Fruit fly (Drosophila melanogaster) whole organism: ENCODE data around the gene CG31827.

Source experiments
- CG8478 ChIP-seq: fragments of >200 bp; optimal IDR thresholded peaks from 2 replicates; lab custom pipeline; 2018; ENCODE audit warnings: inconsistent platforms
- EcR ChIP-seq, 2 experiments: fragments of >200 bp; optimal IDR thresholded peaks; 2 replicates each; lab custom pipeline; 2017; ENCODE audit warnings: missing biosample characterization in 2 of 2, missing genetic modification characterization in 2 of 2, missing genetic modification reagents in 2 of 2
- pan ChIP-seq: fragments of >200 bp; optimal IDR thresholded peaks from 2 replicates; lab custom pipeline; 2017
- psq ChIP-seq: fragments of >200 bp; optimal IDR thresholded peaks from 2 replicates; lab custom pipeline; 2017
- usp ChIP-seq: fragments of >200 bp; optimal IDR thresholded peaks from 2 replicates; lab custom pipeline; 2017; ENCODE audit warnings: missing biosample characterization, missing genetic modification characterization, mixed read lengths

DNA sequence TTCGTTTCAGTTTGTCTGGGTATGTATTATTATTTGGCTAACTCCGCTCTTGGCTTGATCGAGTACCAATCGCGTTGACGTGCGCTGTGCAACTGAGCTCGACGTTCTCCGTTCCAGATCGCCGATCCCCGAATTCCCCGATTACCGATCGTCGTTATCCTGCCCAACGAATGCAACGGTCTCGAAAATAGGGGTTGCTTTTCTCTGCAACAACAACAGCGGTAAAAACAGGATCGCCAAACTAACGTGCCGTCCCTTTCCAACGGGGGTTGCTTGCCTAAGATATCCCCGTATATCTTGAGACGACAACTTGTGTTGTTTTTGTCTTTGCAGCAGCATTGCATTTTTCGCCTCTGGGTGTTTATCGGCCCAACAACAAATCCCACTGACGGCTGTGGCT, 26.7 kb downstream of the CG31827 start:
- TF ChIP-seq usp, result no peak
- TF ChIP-seq EcR (GFP tag; optimal IDR thresholded peaks at IDR 0.05; lab: Kevin White, UChicago), result no peak
- TF ChIP-seq CG8478 (lab: Kevin White, UChicago), result no peak
- TF ChIP-seq psq, result no peak
- TF ChIP-seq pan (lab: Kevin White, UChicago), result no peak
